Fruit fly (Drosophila melanogaster) whole organism, embryonic: ENCODE measurements around the gene CG43901.

ENCODE experiments used
- Adf1 ChIP-seq: fragments of 200-800 bp; sonication (Bioruptor generic); IDR thresholded peaks from 2 replicates; pipeline ENCODE4 v1.3.6; 2022; ENCODE audit warnings: missing biosample characterization, missing genetic modification characterization
- Antp ChIP-seq: fragments of 200-800 bp; sonication (Bioruptor generic); optimal IDR thresholded peaks from 3 replicates; lab custom pipeline; 2016; ENCODE audit warnings: missing biosample characterization, missing genetic modification characterization
- CG10979 ChIP-seq: fragments of 200-800 bp; sonication (Bioruptor generic); optimal IDR thresholded peaks from 2 replicates; lab custom pipeline; 2018; ENCODE audit warnings: missing biosample characterization, mild to moderate bottlenecking, missing genetic modification characterization, moderate library complexity
- CG11504 ChIP-seq: fragments of 200-800 bp; sonication (Bioruptor generic); optimal IDR thresholded peaks from 3 replicates; lab custom pipeline; 2019; ENCODE audit warnings: missing biosample characterization, mild to moderate bottlenecking, missing genetic modification characterization, moderate library complexity
- CG12071 ChIP-seq: fragments of 200-800 bp; sonication (Bioruptor generic); optimal IDR thresholded peaks from 3 replicates; lab custom pipeline; 2018; ENCODE audit warnings: missing biosample characterization, mild to moderate bottlenecking, missing genetic modification characterization
- CG12659 ChIP-seq: fragments of 200-800 bp; sonication (Bioruptor generic); optimal IDR thresholded peaks from 3 replicates; lab custom pipeline; 2017; ENCODE audit warnings: mild to moderate bottlenecking, missing biosample characterization, missing genetic modification reagents, missing genetic modification characterization
- CG14014 ChIP-seq: fragments of 200-800 bp; sonication (Bioruptor generic); IDR thresholded peaks from 2 replicates; pipeline ENCODE4 v1.3.6; 2022; ENCODE audit warnings: missing biosample characterization, missing genetic modification characterization
- CG15479 ChIP-seq: fragments of 200-800 bp; sonication (Bioruptor generic); optimal IDR thresholded peaks from 3 replicates; lab custom pipeline; 2019; ENCODE audit warnings: missing biosample characterization, mild to moderate bottlenecking, missing genetic modification characterization, moderate library complexity
- CG15601 ChIP-seq: fragments of 200-800 bp; sonication (Bioruptor generic); optimal IDR thresholded peaks from 3 replicates; lab custom pipeline; 2019; ENCODE audit warnings: missing biosample characterization, mild to moderate bottlenecking, missing genetic modification characterization, moderate library complexity
- CG16815 ChIP-seq: fragments of 200-800 bp; sonication (Bioruptor generic); optimal IDR thresholded peaks from 3 replicates; lab custom pipeline; 2017; ENCODE audit warnings: missing biosample characterization, mild to moderate bottlenecking, missing genetic modification characterization
- CG2199 ChIP-seq: fragments of 200-800 bp; sonication (Bioruptor generic); IDR thresholded peaks from 3 replicates; pipeline ENCODE4 v1.3.6; 2022; ENCODE audit warnings: missing biosample characterization, missing genetic modification characterization
- CG3407 ChIP-seq: fragments of 200-800 bp; sonication (Bioruptor generic); optimal IDR thresholded peaks from 2 replicates; lab custom pipeline; 2018; ENCODE audit warnings: missing biosample characterization, mild to moderate bottlenecking, missing genetic modification characterization
- CG34376 ChIP-seq: fragments of 200-800 bp; sonication (Bioruptor generic); optimal IDR thresholded peaks from 2 replicates; lab custom pipeline; 2018; ENCODE audit warnings: missing biosample characterization, mild to moderate bottlenecking, missing genetic modification characterization
- CG5245 ChIP-seq: fragments of 200-800 bp; sonication (Bioruptor generic); optimal IDR thresholded peaks from 3 replicates; lab custom pipeline; 2016; ENCODE audit warnings: missing biosample characterization, missing genetic modification characterization
- CG7987 ChIP-seq: fragments of 200-800 bp; sonication (Bioruptor generic); optimal IDR thresholded peaks from 2 replicates; lab custom pipeline; 2018; ENCODE audit warnings: missing biosample characterization, mild to moderate bottlenecking, missing genetic modification characterization, moderate library complexity
- CG8944 ChIP-seq: fragments of 200-800 bp; sonication (Bioruptor generic); optimal IDR thresholded peaks from 3 replicates; lab custom pipeline; 2016; ENCODE audit warnings: missing biosample characterization, missing genetic modification characterization
- CG9437 ChIP-seq: fragments of 200-800 bp; sonication (Bioruptor generic); optimal IDR thresholded peaks from 2 replicates; lab custom pipeline; 2018; ENCODE audit warnings: missing biosample characterization, mild to moderate bottlenecking, missing genetic modification characterization
- D ChIP-seq, 2 experiments: fragments of 200-800 bp in 1 of 2; fragments of >200 bp in 1 of 2; sonication (Bioruptor generic) in 1 of 2; optimal IDR thresholded peaks; 2 replicates in 1 of 2; 3 replicates in 1 of 2; lab custom pipeline; 2017; ENCODE audit warnings: mild to moderate bottlenecking in 1 of 2, missing biosample characterization in 1 of 2, missing genetic modification characterization in 1 of 2, missing genetic modification reagents in 1 of 2
- D19B ChIP-seq: fragments of 200-800 bp; sonication (Bioruptor generic); optimal IDR thresholded peaks from 2 replicates; lab custom pipeline; 2017; ENCODE audit warnings: missing biosample characterization, mild to moderate bottlenecking, missing genetic modification characterization
- Dad ChIP-seq: fragments of 200-800 bp; sonication (Bioruptor generic); optimal IDR thresholded peaks from 3 replicates; lab custom pipeline; 2016; ENCODE audit warnings: missing biosample characterization, missing genetic modification characterization
- Dref ChIP-seq: fragments of 200-800 bp; sonication (Bioruptor generic); IDR thresholded peaks from 2 replicates; pipeline ENCODE4 v1.3.6; 2022; ENCODE audit warnings: missing biosample characterization, missing genetic modification characterization
- E2f2 ChIP-seq: fragments of 200-800 bp; sonication (Bioruptor generic); IDR thresholded peaks from 2 replicates; pipeline ENCODE4 v1.3.6; 2022; ENCODE audit warnings: missing biosample characterization, missing genetic modification characterization
- H15 ChIP-seq: fragments of 200-800 bp; sonication (Bioruptor generic); IDR thresholded peaks from 3 replicates; pipeline ENCODE4 v1.3.6; 2022; ENCODE audit warnings: missing biosample characterization, missing genetic modification characterization
- HLH4C ChIP-seq: fragments of 200-800 bp; sonication (Bioruptor generic); IDR thresholded peaks from 3 replicates; pipeline ENCODE4 v1.3.6; 2022; ENCODE audit warnings: missing biosample characterization, missing genetic modification characterization; ENCODE audit not compliant: partially characterized antibody
- Hand ChIP-seq: fragments of 200-800 bp; sonication (Bioruptor generic); optimal IDR thresholded peaks from 2 replicates; lab custom pipeline; 2017; ENCODE audit warnings: mild to moderate bottlenecking, missing biosample characterization, missing genetic modification reagents, missing genetic modification characterization
- Kr ChIP-seq: fragments of 200-800 bp; sonication (Bioruptor generic); optimal IDR thresholded peaks from 2 replicates; lab custom pipeline; 2017; ENCODE audit warnings: missing biosample characterization, mild to moderate bottlenecking, missing genetic modification characterization
- Neu2 ChIP-seq: fragments of 200-800 bp; sonication (Bioruptor generic); optimal IDR thresholded peaks from 3 replicates; lab custom pipeline; 2016; ENCODE audit warnings: missing biosample characterization, missing genetic modification characterization, borderline replicate concordance
- Oli ChIP-seq: fragments of 200-800 bp; sonication (Bioruptor generic); optimal IDR thresholded peaks from 2 replicates; lab custom pipeline; 2018; ENCODE audit warnings: missing biosample characterization, mild to moderate bottlenecking, missing genetic modification characterization, moderate library complexity
- Ptx1 ChIP-seq: fragments of 200-800 bp; sonication (Bioruptor generic); IDR thresholded peaks from 2 replicates; pipeline ENCODE4 v1.3.6; 2022; ENCODE audit warnings: missing biosample characterization, missing genetic modification characterization
- Sin3A ChIP-seq: fragments of >200 bp; optimal IDR thresholded peaks from 2 replicates; lab custom pipeline; 2018
- Six4 ChIP-seq: fragments of 200-800 bp; sonication (Bioruptor generic); optimal IDR thresholded peaks from 2 replicates; lab custom pipeline; 2016; ENCODE audit warnings: missing biosample characterization, missing genetic modification characterization
- Xrp1 ChIP-seq: fragments of 200-800 bp; sonication (Bioruptor generic); IDR thresholded peaks from 2 replicates; pipeline ENCODE4 v1.3.6; 2022; ENCODE audit warnings: missing biosample characterization, missing genetic modification characterization
- amos ChIP-seq: fragments of 200-800 bp; sonication (Bioruptor generic); IDR thresholded peaks from 2 replicates; pipeline ENCODE4 v1.3.6; 2022; ENCODE audit warnings: missing biosample characterization, missing genetic modification characterization; ENCODE audit not compliant: partially characterized antibody
- ap ChIP-seq: fragments of 200-800 bp; sonication (Bioruptor generic); IDR thresholded peaks from 2 replicates; pipeline ENCODE4 v1.3.6; 2022; ENCODE audit warnings: missing biosample characterization, missing genetic modification characterization
- ci ChIP-seq: fragments of 200-800 bp; sonication (Bioruptor generic); IDR thresholded peaks from 3 replicates; pipeline ENCODE4 v1.3.6; 2022; ENCODE audit warnings: missing biosample characterization, missing genetic modification characterization
- croc ChIP-seq: fragments of 200-800 bp; sonication (Bioruptor generic); conservative IDR thresholded peaks from 3 replicates; pipeline ENCODE4 v1.3.6; 2022; ENCODE audit warnings: missing biosample characterization, missing genetic modification characterization
- cwo ChIP-seq: fragments of 200-800 bp; sonication (Bioruptor generic); optimal IDR thresholded peaks from 3 replicates; lab custom pipeline; 2017; ENCODE audit warnings: missing biosample characterization, missing genetic modification characterization, mild to moderate bottlenecking, moderate library complexity, missing genetic modification reagents
- dmrt11E ChIP-seq: fragments of 200-800 bp; sonication (Bioruptor generic); optimal IDR thresholded peaks from 3 replicates; lab custom pipeline; 2018; ENCODE audit warnings: missing biosample characterization, mild to moderate bottlenecking, missing genetic modification characterization, moderate library complexity
- ftz-f1 ChIP-seq: fragments of 200-800 bp; sonication (Bioruptor generic); optimal IDR thresholded peaks from 2 replicates; lab custom pipeline; 2016; ENCODE audit warnings: missing biosample characterization, missing genetic modification characterization
- ham ChIP-seq: fragments of 200-800 bp; sonication (Bioruptor generic); IDR thresholded peaks from 2 replicates; pipeline ENCODE4 v1.3.6; 2022; ENCODE audit warnings: missing biosample characterization, missing genetic modification characterization
- hth ChIP-seq: fragments of >200 bp; optimal IDR thresholded peaks from 2 replicates; lab custom pipeline; 2017; ENCODE audit warnings: inconsistent platforms
- pros ChIP-seq: fragments of 200-800 bp; sonication (Bioruptor generic); optimal IDR thresholded peaks from 3 replicates; lab custom pipeline; 2019; ENCODE audit warnings: missing biosample characterization, mild to moderate bottlenecking, missing genetic modification characterization, moderate library complexity
- ro ChIP-seq: fragments of 200-800 bp; sonication (Bioruptor generic); IDR thresholded peaks from 2 replicates; pipeline ENCODE4 v1.3.6; 2022; ENCODE audit warnings: missing biosample characterization, missing genetic modification characterization
- schlank ChIP-seq: fragments of 200-800 bp; sonication (Bioruptor generic); optimal IDR thresholded peaks from 2 replicates; lab custom pipeline; 2018; ENCODE audit warnings: missing biosample characterization, mild to moderate bottlenecking, missing genetic modification characterization
- sens-2 ChIP-seq: fragments of 200-800 bp; sonication (Bioruptor generic); IDR thresholded peaks from 2 replicates; pipeline ENCODE4 v1.3.6; 2022; ENCODE audit warnings: missing biosample characterization, missing genetic modification characterization
- seq ChIP-seq: fragments of 200-800 bp; sonication (Bioruptor generic); IDR thresholded peaks from 2 replicates; pipeline ENCODE4 v1.3.6; 2022; ENCODE audit warnings: missing biosample characterization, missing genetic modification characterization
- stwl ChIP-seq: fragments of 200-800 bp; sonication (Bioruptor generic); optimal IDR thresholded peaks from 3 replicates; lab custom pipeline; 2018; ENCODE audit warnings: missing biosample characterization, mild to moderate bottlenecking, missing genetic modification characterization, moderate library complexity
- trem ChIP-seq: fragments of 200-800 bp; optimal IDR thresholded peaks from 3 replicates; lab custom pipeline; 2019; ENCODE audit warnings: missing biosample characterization, mild to moderate bottlenecking, missing genetic modification characterization, moderate library complexity
- tup ChIP-seq: fragments of 200-800 bp; sonication (Bioruptor generic); optimal IDR thresholded peaks from 2 replicates; lab custom pipeline; 2016; ENCODE audit warnings: missing biosample characterization, mild to moderate bottlenecking, missing genetic modification characterization, moderate library complexity
- yki ChIP-seq: fragments of >200 bp; optimal IDR thresholded peaks from 3 replicates; lab custom pipeline; 2018
- zen ChIP-seq: fragments of 200-800 bp; sonication (Bioruptor generic); optimal IDR thresholded peaks from 3 replicates; lab custom pipeline; 2018; ENCODE audit warnings: missing biosample characterization, mild to moderate bottlenecking, missing genetic modification characterization, moderate library complexity

Gene CG43901

DNA sequence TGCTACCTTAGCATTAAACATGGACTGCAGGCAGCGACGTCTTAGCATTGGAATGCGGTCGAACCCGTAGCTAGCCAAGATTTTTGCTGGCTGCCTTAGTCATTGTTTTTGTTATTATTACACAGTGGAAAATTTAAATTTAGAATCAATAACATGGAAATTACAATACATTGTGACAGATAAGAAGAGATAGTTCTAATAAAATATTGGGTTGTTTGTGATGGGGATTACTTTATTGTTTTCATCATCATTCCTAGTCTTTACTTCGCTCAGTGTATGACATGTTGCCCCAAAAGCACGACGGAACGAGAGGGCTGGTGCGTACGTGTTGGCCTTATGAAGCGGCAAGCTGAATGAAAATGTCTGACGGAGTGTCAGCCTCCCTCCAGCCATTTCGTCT is 31.0 kb downstream of the CG43901 start (continued):
- TF ChIP-seq D (optimal IDR thresholded peaks at IDR 0.05; lab: Kevin White, UChicago) (no peak), D (GFP tag; optimal IDR thresholded peaks at IDR 0.05; lab: Kevin White, UChicago) (peak; percentile 70), D19B (GFP tag; lab: Kevin White, UChicago) (peak; percentile 30), stwl (tag; lab: Kevin White, UChicago) (no peak), cwo (GFP tag; lab: Kevin White, UChicago) (peak; percentile 76), pros (GFP tag; lab: Kevin White, UChicago) (no peak), CG10979 (tag; lab: Kevin White, UChicago) (peak; percentile 82), hth (lab: Kevin White, UChicago) (no peak), Dad (GFP tag; lab: Kevin White, UChicago) (peak; percentile 52), H15 (GFP tag; lab: Robert Waterston, UW) (peak; percentile 80), zen (tag; lab: Kevin White, UChicago) (peak; percentile 64), ftz-f1 (no peak), Kr (no peak), CG9437 (GFP tag; lab: Kevin White, UChicago) (peak; percentile 74), Antp (peak; percentile 73), Six4 (GFP tag; lab: Kevin White, UChicago) (peak; percentile 79), ci (peak; percentile 94), Oli (peak; percentile 88), yki (no peak), CG34376 (GFP tag; lab: Kevin White, UChicago) (peak; percentile 60), CG14014 (GFP tag; lab: Robert Waterston, UW) (peak; percentile 85), sens-2 (peak; percentile 70), ro (GFP tag; lab: Robert Waterston, UW) (0 out of 2 replicates have a peak, but pooled peaks have one; percentile 42), CG15479 (GFP tag; lab: Kevin White, UChicago) (no peak), Dref (GFP tag; lab: Robert Waterston, UW) (no peak), Adf1 (GFP tag; lab: Robert Waterston, UW) (peak; percentile 30; the same call in 1 of the 2 replicates), CG8944 (GFP tag; lab: Kevin White, UChicago) (peak; percentile 62), CG12659 (peak; percentile 81), CG16815 (GFP tag; lab: Kevin White, UChicago) (peak; percentile 32), Ptx1 (GFP tag; lab: Robert Waterston, UW) (peak; percentile 86), CG3407 (GFP tag; lab: Kevin White, UChicago) (peak; percentile 67), seq (GFP tag; lab: Robert Waterston, UW) (peak; percentile 73), CG12071 (GFP tag; lab: Kevin White, UChicago) (peak; percentile 82), ap (GFP tag; lab: Robert Waterston, UW) (peak; percentile 74), E2f2 (GFP tag; lab: Robert Waterston, UW) (peak; percentile 56; the same call in 1 of the 2 replicates), Xrp1 (GFP tag; lab: Robert Waterston, UW) (peak; percentile 83), trem (peak; percentile 58), Sin3A (lab: Kevin White, UChicago) (no peak), CG7987 (peak; percentile 50), HLH4C (GFP tag; lab: Robert Waterston, UW) (no peak), schlank (tag; lab: Kevin White, UChicago) (peak; percentile 56), tup (GFP tag; lab: Kevin White, UChicago) (peak; percentile 26), dmrt11E (tag; lab: Kevin White, UChicago) (peak; percentile 49), croc (peak; percentile 60; the same call in 2 of the 3 replicates), CG2199 (GFP tag; lab: Robert Waterston, UW) (peak; percentile 56; the same call in 1 of the 3 replicates), CG11504 (tag; lab: Kevin White, UChicago) (peak; percentile 90), Neu2 (no peak), ham (GFP tag; lab: Robert Waterston, UW) (no peak), CG5245 (GFP tag; lab: Kevin White, UChicago) (peak; percentile 73), Hand (peak; percentile 30), amos (GFP tag; lab: Robert Waterston, UW) (no peak), CG15601 (tag; lab: Kevin White, UChicago) (peak; percentile 62)
